Worm (Caenorhabditis elegans) whole organism, early embryonic: ENCODE data around the gene fbxa-4.

ENCODE experiments used
- B0310.2 ChIP-seq: sonication (generic microtip); optimal IDR thresholded peaks from 2 replicates; lab custom pipeline; 2016; ENCODE audit warnings: mild to moderate bottlenecking, missing genetic modification characterization, missing compliant biosample characterization
- F13C5.2 ChIP-seq: sonication (generic microtip); optimal IDR thresholded peaks from 2 replicates; lab custom pipeline; 2017; ENCODE audit warnings: mild to moderate bottlenecking, missing genetic modification characterization, inconsistent platforms, missing compliant biosample characterization
- aly-1 ChIP-seq: sonication (generic microtip); optimal IDR thresholded peaks from 2 replicates; lab custom pipeline; 2016; ENCODE audit warnings: missing genetic modification characterization, missing compliant biosample characterization
- ama-1 ChIP-seq: fragments of 150-350 bp; optimal IDR thresholded peaks from 2 replicates; lab custom pipeline; 2014
- ceh-13 ChIP-seq: fragments of 200-800 bp; sonication (Bioruptor generic); optimal IDR thresholded peaks from 2 replicates; lab custom pipeline; 2018; ENCODE audit warnings: mild to moderate bottlenecking, missing genetic modification characterization, missing compliant biosample characterization
- ceh-36 ChIP-seq: sonication (generic microtip); optimal IDR thresholded peaks from 2 replicates; lab custom pipeline; 2016; ENCODE audit warnings: missing genetic modification characterization, inconsistent platforms, missing compliant biosample characterization
- ets-7 ChIP-seq: sonication (generic microtip); optimal IDR thresholded peaks from 2 replicates; lab custom pipeline; 2016; ENCODE audit warnings: missing genotype, missing genetic modification characterization, missing compliant biosample characterization
- flt-1 ChIP-seq: fragments of 200-800 bp; sonication (Bioruptor generic); IDR thresholded peaks from 2 replicates; pipeline ENCODE4 v1.3.6; 2022; ENCODE audit warnings: missing genetic modification characterization, missing compliant biosample characterization
- hmbx-1 ChIP-seq: sonication (generic microtip); optimal IDR thresholded peaks from 2 replicates; lab custom pipeline; 2016; ENCODE audit warnings: mild to moderate bottlenecking, missing genetic modification characterization, missing compliant biosample characterization
- hmg-4 ChIP-seq: fragments of 200-800 bp; sonication (Bioruptor generic); optimal IDR thresholded peaks from 2 replicates; lab custom pipeline; 2018; ENCODE audit warnings: mild to moderate bottlenecking, missing genetic modification characterization, missing compliant biosample characterization
- hnd-1 ChIP-seq: sonication (generic microtip); optimal IDR thresholded peaks from 2 replicates; lab custom pipeline; 2016; ENCODE audit warnings: missing genetic modification characterization, missing compliant biosample characterization
- pes-1 ChIP-seq: fragments of 200-800 bp; sonication (Bioruptor generic); IDR thresholded peaks from 2 replicates; pipeline ENCODE4 v1.3.6; 2022; ENCODE audit warnings: missing genetic modification reagents, missing genetic modification characterization, missing compliant biosample characterization
- scrt-1 ChIP-seq: fragments of 200-800 bp; sonication (Bioruptor generic); IDR thresholded peaks from 2 replicates; pipeline ENCODE4 v1.3.6; 2022; ENCODE audit warnings: missing genetic modification characterization, missing compliant biosample characterization
- sea-1 ChIP-seq: fragments of 200-800 bp; sonication (Bioruptor generic); conservative IDR thresholded peaks from 2 replicates; pipeline ENCODE4 v1.3.6; 2022; ENCODE audit warnings: missing genetic modification characterization, missing compliant biosample characterization
- tbx-11 ChIP-seq: fragments of 200-800 bp; sonication (Bioruptor generic); IDR thresholded peaks from 2 replicates; pipeline ENCODE4 v1.3.6; 2022; ENCODE audit warnings: missing genetic modification characterization, missing compliant biosample characterization
- tbx-37 ChIP-seq: fragments of 200-800 bp; sonication (Bioruptor generic); conservative IDR thresholded peaks from 2 replicates; pipeline ENCODE4 v1.3.6; 2022; ENCODE audit warnings: missing genetic modification reagents, missing genetic modification characterization, missing compliant biosample characterization
- tra-4 ChIP-seq: sonication (generic microtip); optimal IDR thresholded peaks from 2 replicates; lab custom pipeline; 2017; ENCODE audit warnings: missing genetic modification characterization, missing compliant biosample characterization

fbxa-4 gene

DNA sequence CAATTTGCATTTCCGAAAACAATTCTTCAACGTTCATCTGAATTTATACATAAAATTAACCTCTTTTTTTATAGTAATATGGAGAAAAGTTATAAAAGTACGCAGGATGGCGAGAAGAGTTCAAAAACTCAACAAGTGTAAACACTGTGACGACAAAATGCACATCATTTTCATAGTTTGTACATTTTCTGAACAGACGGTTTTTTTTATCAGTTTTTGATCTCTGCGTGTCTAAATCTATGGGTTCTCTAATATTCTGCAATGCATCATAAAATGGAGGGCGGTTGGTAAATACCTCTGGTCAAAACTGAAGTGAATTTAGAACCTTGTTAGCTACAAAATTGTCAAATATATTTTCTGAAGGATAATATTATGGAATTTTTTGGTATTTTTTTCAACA, at the start of gene fbxa-4:
Gene fbxa-4, minus strand, starts transcription at position 93 of the 400 bp plus-strand sequence.
- TF ChIP-seq aly-1 (tag; lab: Kevin White, UChicago), result no peak
- TF ChIP-seq tra-4 (tag; lab: Kevin White, UChicago), result no peak
- TF ChIP-seq scrt-1 (GFP tag; lab: Robert Waterston, UW), result no peak
- no peak for TF ChIP-seq hnd-1 (tag; lab: Kevin White, UChicago)
- no peak for TF ChIP-seq ets-7 (tag; lab: Kevin White, UChicago)
- TF ChIP-seq tbx-11 (GFP tag; lab: Robert Waterston, UW), result no peak
- no peak for TF ChIP-seq sea-1
- TF ChIP-seq ceh-13 (GFP tag; lab: Kevin White, UChicago), result no peak
- TF ChIP-seq F13C5.2 (tag; lab: Kevin White, UChicago), result no peak

DNA sequence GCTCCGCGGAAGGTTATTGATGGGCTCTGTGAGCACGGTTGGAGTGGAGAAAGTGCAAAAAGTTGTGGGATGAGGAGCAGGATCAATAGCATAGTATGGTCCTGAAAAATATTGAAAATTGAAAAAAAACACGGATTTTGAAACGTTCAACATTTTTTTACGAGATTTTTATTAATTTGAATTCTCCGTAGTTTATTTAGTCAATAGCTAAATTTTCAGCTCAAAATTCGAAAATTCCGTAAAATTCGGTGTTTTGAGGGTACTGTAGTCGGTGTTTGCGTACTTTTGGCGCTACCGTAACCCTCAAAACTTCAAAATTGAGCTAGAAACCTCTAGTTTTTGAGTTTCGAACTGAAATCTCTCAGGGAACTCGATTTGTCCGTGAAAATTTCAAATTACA, 43.5 kb upstream of the fbxa-4 start, which contains the start of gene pqn-42:
Gene pqn-42, minus strand, starts transcription at position 101 of the 400 bp plus-strand sequence.
- TF ChIP-seq tra-4 (tag; lab: Kevin White, UChicago) (no peak), ceh-36 (tag; lab: Kevin White, UChicago) (no peak), ceh-13 (GFP tag; lab: Kevin White, UChicago) (no peak), hmbx-1 (no peak)

DNA sequence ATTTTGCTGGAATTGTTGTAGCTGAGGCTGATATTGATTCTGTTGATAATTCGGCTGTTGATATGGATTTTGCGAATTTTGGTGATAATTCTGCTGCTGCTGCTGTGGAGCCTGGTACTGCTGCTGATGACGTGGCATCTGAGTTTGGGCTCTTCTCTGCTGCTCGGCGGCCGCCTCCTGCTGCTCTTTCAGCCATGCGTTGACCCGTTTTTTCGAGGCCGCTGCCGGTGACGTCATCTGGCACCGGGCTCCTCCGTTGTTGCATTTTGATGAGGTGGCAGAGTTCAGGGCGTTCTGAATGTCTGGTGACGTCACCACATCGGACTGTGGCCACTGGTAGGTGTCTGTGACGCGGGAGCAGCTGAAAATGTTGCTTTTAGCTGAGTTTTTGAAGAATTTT, 41.6 kb upstream of the fbxa-4 start:
- TF ChIP-seq flt-1 (GFP tag; lab: Robert Waterston, UW), result no peak
- TF ChIP-seq hnd-1 (tag; lab: Kevin White, UChicago), result no peak
- TF ChIP-seq tbx-11 (GFP tag; lab: Robert Waterston, UW), result no peak
- no peak for TF ChIP-seq tra-4 (tag; lab: Kevin White, UChicago)
- no peak for TF ChIP-seq tbx-37 (GFP tag; lab: Robert Waterston, UW)
- no peak for TF ChIP-seq pes-1 (GFP tag; lab: Robert Waterston, UW)
- no peak for TF ChIP-seq B0310.2 (tag; lab: Kevin White, UChicago)
- no peak for TF ChIP-seq ceh-13 (GFP tag; lab: Kevin White, UChicago)
- TF ChIP-seq sea-1, result no peak
- TF ChIP-seq ama-1 (lab: Kevin White, UChicago), result no peak
- TF ChIP-seq F13C5.2 (tag; lab: Kevin White, UChicago), result no peak
- no peak for TF ChIP-seq ceh-36 (tag; lab: Kevin White, UChicago)
- no peak for TF ChIP-seq scrt-1 (GFP tag; lab: Robert Waterston, UW)
- no peak for TF ChIP-seq ets-7 (tag; lab: Kevin White, UChicago)
- no peak for TF ChIP-seq aly-1 (tag; lab: Kevin White, UChicago)
- no peak for TF ChIP-seq hmbx-1
- no peak for TF ChIP-seq hmg-4 (GFP tag; lab: Kevin White, UChicago)

DNA sequence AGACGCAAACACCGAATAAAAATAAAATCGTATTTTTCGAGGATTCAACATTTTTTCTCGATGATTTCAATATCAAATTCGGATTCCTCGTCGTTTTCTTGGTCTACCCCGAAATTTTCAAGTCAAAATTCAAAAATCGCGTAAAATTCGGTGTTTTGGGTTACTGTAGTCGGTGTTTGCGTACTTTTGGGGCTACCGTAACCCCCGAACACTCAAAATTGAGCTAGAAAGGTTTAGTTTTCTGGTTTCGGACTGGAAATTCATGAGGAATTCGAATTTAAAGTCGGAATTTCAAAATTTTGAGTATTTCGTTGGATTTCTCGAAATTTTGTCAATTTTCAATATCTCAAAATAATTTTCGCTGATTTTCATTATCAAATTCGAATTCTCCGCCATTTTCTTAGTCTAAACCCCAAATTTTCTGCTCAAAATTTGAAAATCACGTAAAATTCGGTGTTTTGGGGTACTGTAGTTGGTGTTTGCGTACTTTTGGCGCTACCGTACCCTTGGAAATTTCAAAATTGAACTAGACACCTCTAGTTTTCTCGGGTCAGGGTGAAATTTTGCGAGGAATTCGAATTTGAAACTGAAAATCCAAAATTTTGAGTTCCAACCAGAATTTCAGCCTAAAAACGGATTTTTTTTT, 40.7 kb upstream of the fbxa-4 start:
- TF ChIP-seq F13C5.2 (tag; lab: Kevin White, UChicago) (no peak), ceh-36 (tag; lab: Kevin White, UChicago) (no peak), scrt-1 (GFP tag; lab: Robert Waterston, UW) (no peak), hnd-1 (tag; lab: Kevin White, UChicago) (no peak), ceh-13 (GFP tag; lab: Kevin White, UChicago) (no peak), sea-1 (no peak), tbx-37 (GFP tag; lab: Robert Waterston, UW) (no peak), ets-7 (tag; lab: Kevin White, UChicago) (no peak), B0310.2 (tag; lab: Kevin White, UChicago) (no peak)

DNA sequence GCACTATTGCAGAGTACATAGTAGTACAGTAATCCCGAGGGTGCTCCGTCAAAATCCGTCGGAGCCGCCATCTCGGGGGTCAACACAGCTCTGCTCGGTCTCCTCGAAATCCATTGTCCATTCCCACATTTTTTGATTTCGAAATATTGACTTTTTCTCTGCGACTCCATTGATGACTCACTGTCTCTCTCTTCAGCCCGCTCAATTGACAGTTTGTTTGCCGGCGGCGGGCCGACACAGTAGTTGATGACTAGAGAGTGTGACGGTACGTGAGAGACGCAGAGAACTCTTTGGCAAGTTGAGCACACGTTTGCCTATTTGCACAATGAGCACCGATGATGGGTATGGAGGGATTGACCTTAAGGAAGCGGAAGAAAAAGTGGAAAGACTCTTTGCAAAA, 39.5 kb upstream of the fbxa-4 start:
- TF ChIP-seq tbx-11 (GFP tag; lab: Robert Waterston, UW) (no peak), ceh-36 (tag; lab: Kevin White, UChicago) (no peak), hnd-1 (tag; lab: Kevin White, UChicago) (no peak)

DNA sequence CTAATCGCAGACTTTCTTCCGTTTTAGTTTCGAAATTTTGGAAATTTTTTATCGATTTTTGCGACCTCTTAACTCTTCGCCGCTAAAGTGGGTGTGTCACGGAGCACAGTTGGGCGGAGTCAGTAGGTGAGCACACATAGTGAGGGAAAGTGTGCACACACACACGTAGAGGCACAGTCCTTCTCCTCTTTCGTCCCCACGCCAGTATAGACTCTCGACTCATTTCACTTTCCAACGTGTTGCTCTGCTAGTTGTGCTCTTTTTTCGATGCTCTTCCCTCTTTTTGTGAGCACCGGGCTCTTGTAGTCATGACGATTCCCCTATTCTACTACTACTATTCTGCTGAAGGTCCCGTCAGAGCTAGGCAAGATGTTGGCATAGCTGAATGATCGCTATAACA, 37.2 kb upstream of the fbxa-4 start:
- TF ChIP-seq tra-4 (tag; lab: Kevin White, UChicago) (no peak), B0310.2 (tag; lab: Kevin White, UChicago) (no peak), tbx-37 (GFP tag; lab: Robert Waterston, UW) (no peak), ama-1 (lab: Kevin White, UChicago) (peak; percentile 75), pes-1 (GFP tag; lab: Robert Waterston, UW) (no peak)

DNA sequence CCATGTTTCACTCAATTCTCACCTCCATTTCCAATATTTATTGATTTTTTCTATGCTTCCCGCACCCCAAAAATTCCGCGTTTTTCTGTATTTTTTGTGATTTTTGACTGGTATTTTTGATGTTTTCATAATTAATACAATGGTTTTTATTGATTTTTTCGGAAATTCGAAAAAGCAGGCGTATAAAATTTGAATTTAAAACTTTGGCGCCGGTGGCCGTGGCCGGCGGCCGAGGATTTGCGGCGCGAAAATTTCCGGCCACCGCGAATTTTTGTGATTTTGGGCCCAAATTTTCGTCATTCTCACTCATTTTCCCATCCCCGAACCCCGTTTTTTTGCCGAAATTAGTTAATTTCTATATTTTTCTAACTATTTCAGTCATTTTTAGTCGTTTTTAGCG, 35.7 kb upstream of the fbxa-4 start:
- no peak for TF ChIP-seq hmbx-1
- no peak for TF ChIP-seq hmg-4 (GFP tag; lab: Kevin White, UChicago)
- no peak for TF ChIP-seq ama-1 (lab: Kevin White, UChicago)
- TF ChIP-seq aly-1 (tag; lab: Kevin White, UChicago), result no peak
- no peak for TF ChIP-seq tra-4 (tag; lab: Kevin White, UChicago)
- no peak for TF ChIP-seq ets-7 (tag; lab: Kevin White, UChicago)
- TF ChIP-seq ceh-36 (tag; lab: Kevin White, UChicago), result no peak
- peak; percentile 58; the same call in 1 of the 2 replicates for TF ChIP-seq pes-1 (GFP tag; lab: Robert Waterston, UW)
- TF ChIP-seq B0310.2 (tag; lab: Kevin White, UChicago), result no peak
- peak; percentile 31; the same call in 1 of the 2 replicates for TF ChIP-seq tbx-37 (GFP tag; lab: Robert Waterston, UW)

DNA sequence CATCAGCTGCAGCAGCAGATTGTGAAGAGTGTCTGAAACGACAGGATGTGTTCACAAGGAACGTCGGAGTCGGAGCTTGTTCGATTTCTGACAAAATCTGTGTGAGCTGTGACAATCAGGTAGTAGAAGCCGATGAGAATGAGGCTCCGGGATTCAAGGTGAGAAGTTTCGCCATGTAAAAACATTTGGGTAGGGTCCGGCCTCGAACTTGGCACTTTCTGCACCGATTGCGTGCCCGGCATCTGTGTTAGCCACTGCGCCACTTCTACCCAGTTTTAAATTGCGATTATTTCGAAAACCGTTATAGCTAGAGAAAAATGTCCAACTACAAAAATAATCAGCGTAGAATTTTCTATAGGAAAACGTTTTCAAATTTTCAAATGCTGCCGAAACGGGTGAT, 31.4 kb upstream of the fbxa-4 start:
- TF ChIP-seq sea-1 (no peak), B0310.2 (tag; lab: Kevin White, UChicago) (no peak), flt-1 (GFP tag; lab: Robert Waterston, UW) (no peak), hmbx-1 (no peak), pes-1 (GFP tag; lab: Robert Waterston, UW) (no peak), aly-1 (tag; lab: Kevin White, UChicago) (no peak), scrt-1 (GFP tag; lab: Robert Waterston, UW) (no peak), ets-7 (tag; lab: Kevin White, UChicago) (no peak), F13C5.2 (tag; lab: Kevin White, UChicago) (no peak)
